Worm (Caenorhabditis elegans): ENCODE data around the gene C29E4.10.

The C29E4.10 gene

DNA sequence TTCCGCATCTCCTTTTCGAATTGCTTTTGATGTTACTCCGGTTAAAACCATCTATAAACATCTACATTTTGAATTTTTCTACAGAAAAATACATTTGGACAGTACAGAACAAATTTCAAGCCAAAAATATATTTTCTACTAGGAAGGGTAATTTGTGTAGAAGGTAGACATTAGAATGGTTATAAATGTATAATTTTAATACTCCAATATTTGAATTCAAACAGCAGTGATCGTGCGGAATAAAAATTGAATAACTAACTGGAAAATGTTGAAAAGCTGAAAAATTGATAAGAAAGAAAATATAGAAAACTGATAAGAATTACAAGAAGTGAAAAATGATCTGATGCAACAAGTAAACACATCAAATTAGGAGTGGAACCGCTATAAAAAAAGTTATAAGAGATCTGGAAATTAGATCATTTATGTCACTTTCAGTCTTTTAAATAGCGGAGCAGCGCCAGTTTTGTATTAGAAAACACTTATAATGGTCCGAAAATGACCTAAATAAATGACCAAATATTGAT lies 9.4 kb downstream of the C29E4.10 start, which contains the start of gene gsto-1:
gsto-1 (minus strand) TSS at position 51 of the 524 bp plus-strand sequence.
- no peak for TF ChIP-seq mep-1 (tag; optimal IDR thresholded peaks at IDR 0.05)
- TF ChIP-seq cnd-1 (tag; optimal IDR thresholded peaks at IDR 0.05) = no peak
- no peak for TF ChIP-seq lin-32 (GFP tag; optimal IDR thresholded peaks at IDR 0.05)
- no peak for TF ChIP-seq nhr-28 (tag; optimal IDR thresholded peaks at IDR 0.05)
- no peak for TF ChIP-seq ceh-39 (tag; optimal IDR thresholded peaks at IDR 0.05)
- TF ChIP-seq nhr-12 (tag; optimal IDR thresholded peaks at IDR 0.05) = no peak
- TF ChIP-seq hlh-1 (tag; optimal IDR thresholded peaks at IDR 0.05) = no peak
- no peak for TF ChIP-seq ceh-83 (GFP tag; optimal IDR thresholded peaks at IDR 0.05)
- TF ChIP-seq M03D4.4 (tag; optimal IDR thresholded peaks at IDR 0.05) = no peak
- TF ChIP-seq nhr-237 (tag; optimal IDR thresholded peaks at IDR 0.05) = no peak
- TF ChIP-seq bed-3 (GFP tag; optimal IDR thresholded peaks at IDR 0.05) = no peak

- no peak for TF ChIP-seq mep-1 (tag; optimal IDR thresholded peaks at IDR 0.05)
- no peak for TF ChIP-seq lin-13 (tag; optimal IDR thresholded peaks at IDR 0.05)
- TF ChIP-seq ham-2 (GFP tag; optimal IDR thresholded peaks at IDR 0.05) = no peak
- TF ChIP-seq ceh-43 (GFP tag; optimal IDR thresholded peaks at IDR 0.05) = no peak
- no peak for TF ChIP-seq sptf-1 (tag; optimal IDR thresholded peaks at IDR 0.05)
- no peak for TF ChIP-seq tbx-8 (GFP tag; optimal IDR thresholded peaks at IDR 0.05)
- TF ChIP-seq blmp-1 (tag; optimal IDR thresholded peaks at IDR 0.05) = no peak
- no peak for TF ChIP-seq elt-3 (tag; optimal IDR thresholded peaks at IDR 0.05)
- no peak for TF ChIP-seq hlh-1 (tag; optimal IDR thresholded peaks at IDR 0.05)
- no peak for TF ChIP-seq zip-8 (tag; optimal IDR thresholded peaks at IDR 0.05)
- TF ChIP-seq lsy-2 (tag; optimal IDR thresholded peaks at IDR 0.05) = no peak
Observed at ce11 chrIII:7947677-7948076, 10.0 kb downstream of the C29E4.10 start.

DNA sequence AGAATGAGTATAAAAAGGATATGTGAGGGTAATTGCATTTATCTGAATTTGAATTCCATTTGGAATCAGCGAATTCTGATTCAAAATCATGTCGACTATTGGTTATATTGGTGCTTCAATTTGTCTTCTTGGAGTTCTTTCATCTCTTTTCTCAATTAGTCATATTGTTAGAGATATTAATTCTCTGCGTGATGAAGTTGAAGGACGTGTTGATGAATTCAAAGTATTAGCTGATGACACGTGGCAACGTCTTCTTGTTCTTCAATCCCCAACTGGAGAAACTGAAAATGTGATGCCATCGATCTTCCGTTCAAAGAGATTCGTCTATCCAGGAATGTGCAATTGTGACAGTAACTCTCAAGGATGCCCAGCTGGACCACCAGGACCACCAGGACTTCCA lies 11.2 kb downstream of the C29E4.10 start, which contains the start of gene col-90:
col-90 (plus strand) TSS at position 37 of the 400 bp plus-strand sequence.
- no peak for TF ChIP-seq pha-4 (tag; optimal IDR thresholded peaks at IDR 0.05)
- TF ChIP-seq cnd-1 (tag; optimal IDR thresholded peaks at IDR 0.05) = no peak
- no peak for TF ChIP-seq nhr-2 (tag; optimal IDR thresholded peaks at IDR 0.05)
- no peak for TF ChIP-seq ceh-83 (GFP tag; optimal IDR thresholded peaks at IDR 0.05)
- TF ChIP-seq ceh-43 (GFP tag; optimal IDR thresholded peaks at IDR 0.05) = no peak
- no peak for TF ChIP-seq mab-5 (tag; optimal IDR thresholded peaks at IDR 0.05)
- TF ChIP-seq nhr-76 (tag; optimal IDR thresholded peaks at IDR 0.05) = no peak
- no peak for TF ChIP-seq lin-13 (tag; optimal IDR thresholded peaks at IDR 0.05)
- no peak for TF ChIP-seq mls-2 (tag; optimal IDR thresholded peaks at IDR 0.05)
- no peak for TF ChIP-seq ceh-39 (tag; optimal IDR thresholded peaks at IDR 0.05)
- no peak for TF ChIP-seq unc-62 (GFP tag; optimal IDR thresholded peaks at IDR 0.05)
- TF ChIP-seq unc-120 (tag; optimal IDR thresholded peaks at IDR 0.05; ENCODE audit: poor library complexity, severe bottlenecking) = no peak
- TF ChIP-seq lsy-2 (tag; optimal IDR thresholded peaks at IDR 0.05) = no peak
- TF ChIP-seq ztf-11 (tag; optimal IDR thresholded peaks at IDR 0.05) = no peak
- no peak for TF ChIP-seq M03D4.4 (tag; optimal IDR thresholded peaks at IDR 0.05)

- no peak for TF ChIP-seq ceh-83 (GFP tag; optimal IDR thresholded peaks at IDR 0.05)
- TF ChIP-seq ceh-43 (GFP tag; optimal IDR thresholded peaks at IDR 0.05) = no peak
- TF ChIP-seq nhr-76 (tag; optimal IDR thresholded peaks at IDR 0.05) = no peak
- no peak for TF ChIP-seq sem-2 (GFP tag; optimal IDR thresholded peaks at IDR 0.05)
- TF ChIP-seq ham-2 (GFP tag; optimal IDR thresholded peaks at IDR 0.05) = no peak
- TF ChIP-seq mab-5 (tag; optimal IDR thresholded peaks at IDR 0.05) = no peak
- TF ChIP-seq mls-2 (tag; optimal IDR thresholded peaks at IDR 0.05) = no peak
- no peak for TF ChIP-seq blmp-1 (tag; optimal IDR thresholded peaks at IDR 0.05)
- TF ChIP-seq snpc-4 (tag; optimal IDR thresholded peaks at IDR 0.05) = no peak
- no peak for TF ChIP-seq mep-1 (tag; optimal IDR thresholded peaks at IDR 0.05)
- TF ChIP-seq hlh-1 (tag; optimal IDR thresholded peaks at IDR 0.05) = no peak
- no peak for TF ChIP-seq elt-3 (tag; optimal IDR thresholded peaks at IDR 0.05)
- TF ChIP-seq zip-8 (tag; optimal IDR thresholded peaks at IDR 0.05) = no peak
- TF ChIP-seq pha-4 (tag; optimal IDR thresholded peaks at IDR 0.05) = no peak
Observed at ce11 chrIII:7950447-7950846, 12.8 kb downstream of the C29E4.10 start.

DNA sequence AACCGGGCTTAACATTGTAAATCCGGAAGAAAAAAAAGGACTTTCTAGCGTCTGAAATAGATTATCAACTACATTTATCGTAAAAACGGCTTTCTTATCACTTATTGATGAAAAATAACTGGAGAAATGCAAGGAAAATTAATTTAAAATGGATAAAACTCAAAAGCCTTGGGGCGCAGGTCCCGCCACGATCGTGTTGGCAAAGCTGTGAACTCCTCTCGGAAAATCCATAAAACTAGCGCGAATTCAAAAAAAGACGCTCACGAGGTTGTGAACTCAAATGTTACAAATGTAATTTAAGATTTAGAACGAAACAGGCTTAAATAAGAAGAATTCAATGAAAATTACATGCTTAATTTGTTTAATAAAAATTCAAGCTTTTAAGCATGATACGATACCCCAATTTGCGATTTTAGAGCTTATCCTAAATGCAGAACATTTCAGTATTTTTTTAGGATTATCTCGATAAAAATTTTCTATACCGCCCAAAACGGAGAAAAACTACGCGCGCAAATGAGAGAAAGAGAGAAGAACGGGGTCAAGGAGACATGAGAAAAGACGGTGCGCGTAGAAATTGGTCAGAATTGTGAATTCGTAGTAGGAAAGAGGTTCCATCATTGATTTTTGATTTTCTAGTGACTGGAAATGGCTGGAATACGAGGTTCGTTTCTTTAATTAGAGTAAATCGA lies 14.6 kb downstream of the C29E4.10 start, which contains the start of gene C29E4.15:
C29E4.15 (plus strand) TSS at position 547 of the 689 bp plus-strand sequence.
- peak; percentile 14 for TF ChIP-seq mep-1 (tag; optimal IDR thresholded peaks at IDR 0.05)
- TF ChIP-seq lsy-2 (tag; optimal IDR thresholded peaks at IDR 0.05) = peak; percentile 24
- TF ChIP-seq elt-3 (tag; optimal IDR thresholded peaks at IDR 0.05) = no peak

Data from whole organism, mixed stage, embryonic.